Worm (Caenorhabditis elegans) whole organism, L3 larva: ENCODE measurements around the gene W02B3.4.

Source experiments
- elt-2 ChIP-seq: sonication (generic microtip); optimal IDR thresholded peaks from 2 replicates; lab custom pipeline; 2016; ENCODE audit warnings: missing genetic modification reagents, mild to moderate bottlenecking, missing genetic modification characterization, missing compliant biosample characterization
- ztf-11 ChIP-seq: fragments of 150-350 bp; optimal IDR thresholded peaks from 2 replicates; lab custom pipeline; 2014; ENCODE audit warnings: missing biosample characterization, missing genetic modification characterization

DNA sequence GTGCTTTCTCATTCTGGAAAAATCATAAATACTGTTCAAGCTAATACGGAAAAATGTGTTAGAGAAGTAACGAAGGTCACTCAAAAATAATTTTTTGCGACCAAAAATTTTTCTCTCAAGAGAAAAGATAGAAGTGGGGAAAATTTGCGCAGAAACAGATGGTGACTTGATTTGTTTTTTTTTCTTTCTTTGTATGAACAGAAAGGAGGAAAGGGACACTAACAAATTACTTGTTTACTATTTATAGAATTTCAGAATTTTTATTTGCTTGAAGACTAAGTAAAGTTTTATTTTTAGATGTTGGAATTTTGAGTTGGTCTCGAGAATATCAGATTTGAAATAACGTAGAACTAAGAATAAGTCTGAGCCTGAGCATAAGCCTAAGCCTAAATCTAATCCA lies at the start of gene W02B3.4:
- no peak for TF ChIP-seq elt-2 (tag; lab: Kevin White, UChicago)
- no peak for TF ChIP-seq ztf-11 (tag; lab: Kevin White, UChicago)
